Worm (Caenorhabditis elegans): ENCODE results near the gene Y46G5A.14.

Gene Y46G5A.14

ce11 chrII:12769947-12770346 is 4.6 kb upstream of the Y46G5A.14 start:
- TF ChIP-seq aly-1 (tag; optimal IDR thresholded peaks at IDR 0.05) (no peak), pes-1 (GFP tag; IDR thresholded peaks at IDR 0.05) (no peak), tbx-37 (GFP tag; conservative IDR thresholded peaks at IDR 0.05) (no peak), hmg-4 (GFP tag; optimal IDR thresholded peaks at IDR 0.05) (no peak), flt-1 (GFP tag; IDR thresholded peaks at IDR 0.05) (no peak), tra-4 (tag; optimal IDR thresholded peaks at IDR 0.05) (no peak), ets-7 (tag; optimal IDR thresholded peaks at IDR 0.05) (no peak), scrt-1 (GFP tag; IDR thresholded peaks at IDR 0.05) (no peak), hmbx-1 (tag; optimal IDR thresholded peaks at IDR 0.05) (no peak)

ce11 chrII:12776379-12776778 is 1.9 kb downstream of the Y46G5A.14 start, which contains the start of gene Y46G5A.34:
Gene Y46G5A.34 (plus strand): TSS chrII:12776679.
- no peak for TF ChIP-seq hmbx-1 (tag; optimal IDR thresholded peaks at IDR 0.05)
- no peak for TF ChIP-seq pes-1 (GFP tag; IDR thresholded peaks at IDR 0.05)
- no peak for TF ChIP-seq ets-7 (tag; optimal IDR thresholded peaks at IDR 0.05)
- no peak for TF ChIP-seq tra-4 (tag; optimal IDR thresholded peaks at IDR 0.05)
- TF ChIP-seq tbx-37 (GFP tag; conservative IDR thresholded peaks at IDR 0.05) = no peak
- TF ChIP-seq B0310.2 (tag; optimal IDR thresholded peaks at IDR 0.05) = no peak
- no peak for TF ChIP-seq ceh-36 (tag; optimal IDR thresholded peaks at IDR 0.05)
- TF ChIP-seq flt-1 (GFP tag; IDR thresholded peaks at IDR 0.05) = no peak
- TF ChIP-seq sea-1 (GFP tag; conservative IDR thresholded peaks at IDR 0.05) = no peak
- no peak for TF ChIP-seq tbx-11 (GFP tag; IDR thresholded peaks at IDR 0.05)
- no peak for TF ChIP-seq hnd-1 (tag; optimal IDR thresholded peaks at IDR 0.05)
- no peak for TF ChIP-seq scrt-1 (GFP tag; IDR thresholded peaks at IDR 0.05)
- no peak for TF ChIP-seq ceh-13 (GFP tag; optimal IDR thresholded peaks at IDR 0.05)
- no peak for TF ChIP-seq F13C5.2 (tag; optimal IDR thresholded peaks at IDR 0.05)

ce11 chrII:12778374-12778773 is 3.9 kb downstream of the Y46G5A.14 start:
- TF ChIP-seq sea-1 (GFP tag; conservative IDR thresholded peaks at IDR 0.05) (0 out of 2 replicates have a peak, but pooled peaks have one; percentile 13), flt-1 (GFP tag; IDR thresholded peaks at IDR 0.05) (peak; percentile 36; the same call in 1 of the 2 replicates)

ce11 chrII:12785391-12785790 is 10.9 kb downstream of the Y46G5A.14 start, which contains the start of gene Y46G5A.15:
Gene Y46G5A.15 (minus strand): TSS chrII:12785416.
- no peak for TF ChIP-seq hmbx-1 (tag; optimal IDR thresholded peaks at IDR 0.05)
- TF ChIP-seq hmg-4 (GFP tag; optimal IDR thresholded peaks at IDR 0.05) = no peak
- TF ChIP-seq ceh-13 (GFP tag; optimal IDR thresholded peaks at IDR 0.05) = no peak
- no peak for TF ChIP-seq B0310.2 (tag; optimal IDR thresholded peaks at IDR 0.05)
- TF ChIP-seq flt-1 (GFP tag; IDR thresholded peaks at IDR 0.05) = no peak
- TF ChIP-seq ets-7 (tag; optimal IDR thresholded peaks at IDR 0.05) = no peak

ce11 chrII:12787831-12788248 is 13.3 kb downstream of the Y46G5A.14 start, which contains the start of gene alkb-7:
Gene alkb-7 (minus strand): TSS chrII:12788153.
- TF ChIP-seq sea-1 (GFP tag; conservative IDR thresholded peaks at IDR 0.05) (no peak), hmg-4 (GFP tag; optimal IDR thresholded peaks at IDR 0.05) (no peak), pes-1 (GFP tag; IDR thresholded peaks at IDR 0.05) (0 out of 2 replicates have a peak, but pooled peaks have one; percentile 20), ceh-36 (tag; optimal IDR thresholded peaks at IDR 0.05) (no peak), B0310.2 (tag; optimal IDR thresholded peaks at IDR 0.05) (peak; percentile 24), tra-4 (tag; optimal IDR thresholded peaks at IDR 0.05) (peak; percentile 22), scrt-1 (GFP tag; IDR thresholded peaks at IDR 0.05) (no peak), F13C5.2 (tag; optimal IDR thresholded peaks at IDR 0.05) (peak; percentile 14), tbx-37 (GFP tag; conservative IDR thresholded peaks at IDR 0.05) (no peak), hnd-1 (tag; optimal IDR thresholded peaks at IDR 0.05) (no peak), ceh-13 (GFP tag; optimal IDR thresholded peaks at IDR 0.05) (no peak), ama-1 (optimal IDR thresholded peaks at IDR 0.05) (peak; percentile 79), aly-1 (tag; optimal IDR thresholded peaks at IDR 0.05) (no peak), tbx-11 (GFP tag; IDR thresholded peaks at IDR 0.05) (no peak), ets-7 (tag; optimal IDR thresholded peaks at IDR 0.05) (no peak), hmbx-1 (tag; optimal IDR thresholded peaks at IDR 0.05) (no peak), flt-1 (GFP tag; IDR thresholded peaks at IDR 0.05) (no peak)

ce11 chrII:12789497-12789896 is 15.0 kb downstream of the Y46G5A.14 start:
- TF ChIP-seq scrt-1 (GFP tag; IDR thresholded peaks at IDR 0.05) (no peak), hnd-1 (tag; optimal IDR thresholded peaks at IDR 0.05) (no peak), hmbx-1 (tag; optimal IDR thresholded peaks at IDR 0.05) (no peak), ceh-13 (GFP tag; optimal IDR thresholded peaks at IDR 0.05) (no peak), aly-1 (tag; optimal IDR thresholded peaks at IDR 0.05) (peak; percentile 49), hmg-4 (GFP tag; optimal IDR thresholded peaks at IDR 0.05) (no peak)

- no peak for TF ChIP-seq tbx-11 (GFP tag; IDR thresholded peaks at IDR 0.05)
- TF ChIP-seq tbx-37 (GFP tag; conservative IDR thresholded peaks at IDR 0.05) = no peak
- no peak for TF ChIP-seq B0310.2 (tag; optimal IDR thresholded peaks at IDR 0.05)
- no peak for TF ChIP-seq sea-1 (GFP tag; conservative IDR thresholded peaks at IDR 0.05)
- TF ChIP-seq aly-1 (tag; optimal IDR thresholded peaks at IDR 0.05) = no peak
- no peak for TF ChIP-seq scrt-1 (GFP tag; IDR thresholded peaks at IDR 0.05)
- TF ChIP-seq tra-4 (tag; optimal IDR thresholded peaks at IDR 0.05) = no peak
- no peak for TF ChIP-seq hmbx-1 (tag; optimal IDR thresholded peaks at IDR 0.05)
- no peak for TF ChIP-seq ets-7 (tag; optimal IDR thresholded peaks at IDR 0.05)
- no peak for TF ChIP-seq F13C5.2 (tag; optimal IDR thresholded peaks at IDR 0.05)
- no peak for TF ChIP-seq flt-1 (GFP tag; IDR thresholded peaks at IDR 0.05)
- no peak for TF ChIP-seq ceh-36 (tag; optimal IDR thresholded peaks at IDR 0.05)
- no peak for TF ChIP-seq ceh-13 (GFP tag; optimal IDR thresholded peaks at IDR 0.05)
- no peak for TF ChIP-seq pes-1 (GFP tag; IDR thresholded peaks at IDR 0.05)
- no peak for TF ChIP-seq hnd-1 (tag; optimal IDR thresholded peaks at IDR 0.05)
These were observed 15.9 kb downstream of the Y46G5A.14 start for ce11 chrII:12790392-12790791.

ce11 chrII:12795188-12795587 is 20.7 kb downstream of the Y46G5A.14 start:
- TF ChIP-seq B0310.2 (tag; optimal IDR thresholded peaks at IDR 0.05) (no peak), pes-1 (GFP tag; IDR thresholded peaks at IDR 0.05) (no peak), ets-7 (tag; optimal IDR thresholded peaks at IDR 0.05) (no peak), tbx-11 (GFP tag; IDR thresholded peaks at IDR 0.05) (no peak), hnd-1 (tag; optimal IDR thresholded peaks at IDR 0.05) (no peak), ceh-13 (GFP tag; optimal IDR thresholded peaks at IDR 0.05) (no peak)
